Fruit fly (Drosophila melanogaster): ENCODE data around the gene CG31815.

Gene CG31815

DNA sequence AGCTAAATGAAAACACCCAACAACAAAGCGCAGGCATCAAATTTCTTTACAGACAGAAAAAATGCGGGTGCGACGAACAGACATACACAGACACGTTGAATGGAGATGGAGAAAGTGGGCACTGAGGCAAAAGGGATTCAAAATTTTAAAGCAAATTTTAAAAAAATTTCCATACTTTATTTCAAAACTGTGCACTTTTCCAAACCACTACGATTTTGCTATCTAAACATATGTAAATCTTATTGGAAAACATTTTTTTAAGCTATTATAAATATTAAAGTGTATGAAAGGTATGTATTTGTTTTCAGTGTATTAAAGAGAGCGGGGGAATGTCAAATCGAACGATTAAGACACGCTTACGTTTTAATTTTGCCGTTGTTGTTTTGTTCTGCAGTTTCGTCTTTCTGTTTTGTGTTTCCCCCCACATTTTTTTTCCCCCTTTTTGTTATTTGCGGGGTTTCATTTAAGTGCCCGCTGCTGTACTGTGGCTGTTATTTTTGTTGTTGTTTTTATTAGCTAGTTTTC lies 14.8 kb downstream of the CG31815 start (continued):
- TF ChIP-seq CG15479 (GFP tag; optimal IDR thresholded peaks at IDR 0.05): no peak
- no peak for TF ChIP-seq GATAe (GFP tag; conservative IDR thresholded peaks at IDR 0.05)
- TF ChIP-seq CG4820 (GFP tag; optimal IDR thresholded peaks at IDR 0.05): peak; percentile 86
- TF ChIP-seq CG3995 (GFP tag; optimal IDR thresholded peaks at IDR 0.05): peak; percentile 7
- peak; percentile 66 for TF ChIP-seq CG4707 (GFP tag; optimal IDR thresholded peaks at IDR 0.05)
- no peak for TF ChIP-seq tll (GFP tag; optimal IDR thresholded peaks at IDR 0.05)
- TF ChIP-seq hbn (GFP tag; IDR thresholded peaks at IDR 0.05; ENCODE audit: partially characterized antibody): no peak
- TF ChIP-seq CG16863 (GFP tag; optimal IDR thresholded peaks at IDR 0.05): peak; percentile 46
- TF ChIP-seq ro (GFP tag; IDR thresholded peaks at IDR 0.05): peak; percentile 35; the same call in 1 of the 2 replicates
- peak; percentile 68 for TF ChIP-seq CG18599 (GFP tag; optimal IDR thresholded peaks at IDR 0.05)
- TF ChIP-seq caup (GFP tag; optimal IDR thresholded peaks at IDR 0.05; ENCODE audit: severe bottlenecking): peak; percentile 34
- TF ChIP-seq CG12391 (tag; optimal IDR thresholded peaks at IDR 0.05): peak; percentile 51
- peak; percentile 71; the same call in 2 of the 3 replicates for TF ChIP-seq ken (GFP tag; IDR thresholded peaks at IDR 0.05)
- TF ChIP-seq Atf-2 (GFP tag; optimal IDR thresholded peaks at IDR 0.05): no peak
- peak; percentile 89 for TF ChIP-seq CG2678 (tag; optimal IDR thresholded peaks at IDR 0.05)
- peak; percentile 92 for TF ChIP-seq phol (tag; optimal IDR thresholded peaks at IDR 0.05)
- peak; percentile 21 for TF ChIP-seq CG10565 (GFP tag; optimal IDR thresholded peaks at IDR 0.05)
- TF ChIP-seq gsb (GFP tag; IDR thresholded peaks at IDR 0.05): no peak
- TF ChIP-seq run (tag; optimal IDR thresholded peaks at IDR 0.05): peak; percentile 63
- TF ChIP-seq danr (GFP tag; IDR thresholded peaks at IDR 0.05): peak; percentile 57
- no peak for TF ChIP-seq insv (GFP tag; optimal IDR thresholded peaks at IDR 0.05)
- peak; percentile 50 for TF ChIP-seq CG12769 (tag; optimal IDR thresholded peaks at IDR 0.05)
- TF ChIP-seq tx (GFP tag; optimal IDR thresholded peaks at IDR 0.05): no peak
- TF ChIP-seq CG2202 (tag; optimal IDR thresholded peaks at IDR 0.05): peak; percentile 2
- peak; percentile 77 for TF ChIP-seq Camta (GFP tag; optimal IDR thresholded peaks at IDR 0.05)
- TF ChIP-seq Stat92E (GFP tag; optimal IDR thresholded peaks at IDR 0.05): peak in 1 of 3 experiments; percentile 67
- TF ChIP-seq dimm (GFP tag; IDR thresholded peaks at IDR 0.05): no peak
- peak; percentile 90 for TF ChIP-seq Xrp1 (GFP tag; IDR thresholded peaks at IDR 0.05)
- TF ChIP-seq dan (GFP tag; IDR thresholded peaks at IDR 0.05): peak; percentile 48; the same call in 1 of the 2 replicates
- TF ChIP-seq Dek (tag; optimal IDR thresholded peaks at IDR 0.05): no peak
- TF ChIP-seq Dref (GFP tag; IDR thresholded peaks at IDR 0.05): no peak
- peak; percentile 58; the same call in 1 of the 3 replicates for TF ChIP-seq Optix (GFP tag; IDR thresholded peaks at IDR 0.05)
- TF ChIP-seq Oli (tag; optimal IDR thresholded peaks at IDR 0.05): peak; percentile 66
- peak; percentile 94 for TF ChIP-seq CG31441 (GFP tag; IDR thresholded peaks at IDR 0.05)
- peak; percentile 40 for TF ChIP-seq CG15514 (GFP tag; optimal IDR thresholded peaks at IDR 0.05)
- no peak for TF ChIP-seq Elba2 (GFP tag; optimal IDR thresholded peaks at IDR 0.05)
- TF ChIP-seq CG18262 (tag; optimal IDR thresholded peaks at IDR 0.05): peak; percentile 94
- peak; percentile 91 for TF ChIP-seq CG11504 (tag; optimal IDR thresholded peaks at IDR 0.05)
- no peak for TF ChIP-seq CG3838 (GFP tag; optimal IDR thresholded peaks at IDR 0.05)
- peak; percentile 78 for TF ChIP-seq HLH3B (GFP tag; IDR thresholded peaks at IDR 0.05)
- peak; percentile 46 for TF ChIP-seq PHDP (tag; optimal IDR thresholded peaks at IDR 0.05)
- TF ChIP-seq CG4328 (GFP tag; optimal IDR thresholded peaks at IDR 0.05): peak; percentile 25
- TF ChIP-seq CG5180 (GFP tag; optimal IDR thresholded peaks at IDR 0.05): peak; percentile 63
- peak; percentile 58 for TF ChIP-seq az2 (GFP tag; optimal IDR thresholded peaks at IDR 0.05)
- TF ChIP-seq CG17359 (tag; optimal IDR thresholded peaks at IDR 0.05): peak; percentile 91
- no peak for TF ChIP-seq vfl (GFP tag; optimal IDR thresholded peaks at IDR 0.05)
- TF ChIP-seq Dip3 (GFP tag; optimal IDR thresholded peaks at IDR 0.05): no peak
- TF ChIP-seq Opbp (GFP tag; IDR thresholded peaks at IDR 0.05; ENCODE audit: partially characterized antibody): no peak
- TF ChIP-seq CG13296 (GFP tag; optimal IDR thresholded peaks at IDR 0.05): peak; percentile 38
